Fruit fly (Drosophila melanogaster) whole organism, embryonic: ENCODE data around the gene RhoGAP18B.

ENCODE experiments used
- ATbp ChIP-seq: fragments of 200-800 bp; sonication (Bioruptor generic); optimal IDR thresholded peaks from 2 replicates; lab custom pipeline; 2017; ENCODE audit warnings: missing biosample characterization, mild to moderate bottlenecking, missing genetic modification characterization, missing genetic modification reagents
- CG10431 ChIP-seq: fragments of 200-800 bp; sonication (Bioruptor generic); optimal IDR thresholded peaks from 3 replicates; lab custom pipeline; 2018; ENCODE audit warnings: missing biosample characterization, mild to moderate bottlenecking, missing genetic modification characterization
- CG11456 ChIP-seq: fragments of 200-800 bp; sonication (Bioruptor generic); IDR thresholded peaks from 3 replicates; pipeline ENCODE4 v1.3.6; 2022; ENCODE audit warnings: missing biosample characterization, missing genetic modification characterization
- CG15073 ChIP-seq: fragments of 200-800 bp; sonication (Bioruptor generic); optimal IDR thresholded peaks from 2 replicates; lab custom pipeline; 2016; ENCODE audit warnings: missing biosample characterization, missing genetic modification characterization
- CG15479 ChIP-seq: fragments of 200-800 bp; sonication (Bioruptor generic); optimal IDR thresholded peaks from 3 replicates; lab custom pipeline; 2019; ENCODE audit warnings: missing biosample characterization, mild to moderate bottlenecking, missing genetic modification characterization, moderate library complexity
- CG1602 ChIP-seq: fragments of 200-800 bp; sonication (Bioruptor generic); optimal IDR thresholded peaks from 3 replicates; lab custom pipeline; 2016; ENCODE audit warnings: missing biosample characterization, missing genetic modification characterization
- CG17328 ChIP-seq: fragments of 200-800 bp; sonication (Bioruptor generic); IDR thresholded peaks from 2 replicates; pipeline ENCODE4 v1.3.6; 2022; ENCODE audit warnings: missing biosample characterization, missing genetic modification characterization
- CG17829 ChIP-seq: fragments of 200-800 bp; optimal IDR thresholded peaks from 2 replicates; lab custom pipeline; 2019; ENCODE audit warnings: missing biosample characterization, mild to moderate bottlenecking, missing genetic modification characterization, moderate library complexity
- CG18476 ChIP-seq: fragments of 200-800 bp; sonication (Bioruptor generic); optimal IDR thresholded peaks from 2 replicates; lab custom pipeline; 2016; ENCODE audit warnings: missing biosample characterization, mild to moderate bottlenecking, missing genetic modification characterization
- CG30431 ChIP-seq: fragments of 200-800 bp; sonication (Bioruptor generic); optimal IDR thresholded peaks from 2 replicates; lab custom pipeline; 2017; ENCODE audit warnings: missing biosample characterization, missing genetic modification characterization
- CG34422 ChIP-seq: fragments of 200-800 bp; sonication (Bioruptor generic); IDR thresholded peaks from 3 replicates; pipeline ENCODE4 v1.3.6; 2022; ENCODE audit warnings: missing biosample characterization, missing genetic modification characterization
- CG43689 ChIP-seq: fragments of 200-800 bp; sonication (Bioruptor generic); IDR thresholded peaks from 2 replicates; pipeline ENCODE4 v1.3.6; 2022; ENCODE audit warnings: missing biosample characterization, missing genetic modification characterization
- CG4424 ChIP-seq: fragments of 200-800 bp; sonication (Bioruptor generic); optimal IDR thresholded peaks from 3 replicates; lab custom pipeline; 2016; ENCODE audit warnings: missing biosample characterization, missing genetic modification characterization
- CG4707 ChIP-seq: fragments of 200-800 bp; sonication (Bioruptor generic); optimal IDR thresholded peaks from 2 replicates; lab custom pipeline; 2018; ENCODE audit warnings: missing biosample characterization, mild to moderate bottlenecking, missing genetic modification characterization, moderate library complexity
- CG9215 ChIP-seq: fragments of 200-800 bp; sonication (Bioruptor generic); IDR thresholded peaks from 2 replicates; pipeline ENCODE4 v1.3.6; 2022; ENCODE audit warnings: missing biosample characterization, missing genetic modification characterization
- CHES-1-like ChIP-seq: fragments of 200-800 bp; sonication (Bioruptor generic); optimal IDR thresholded peaks from 2 replicates; lab custom pipeline; 2016; ENCODE audit warnings: missing biosample characterization, missing genetic modification characterization
- D ChIP-seq, 2 experiments: fragments of 200-800 bp in 1 of 2; fragments of >200 bp in 1 of 2; sonication (Bioruptor generic) in 1 of 2; optimal IDR thresholded peaks; 2 replicates in 1 of 2; 3 replicates in 1 of 2; lab custom pipeline; 2017; ENCODE audit warnings: mild to moderate bottlenecking in 1 of 2, missing biosample characterization in 1 of 2, missing genetic modification characterization in 1 of 2, missing genetic modification reagents in 1 of 2
- Dad ChIP-seq: fragments of 200-800 bp; sonication (Bioruptor generic); optimal IDR thresholded peaks from 3 replicates; lab custom pipeline; 2016; ENCODE audit warnings: missing biosample characterization, missing genetic modification characterization
- Ets65A ChIP-seq: fragments of 200-800 bp; sonication (Bioruptor generic); peaks from one replicate; lab custom pipeline; 2016; ENCODE audit warnings: missing biosample characterization, missing genetic modification characterization
- Gug ChIP-seq: fragments of 200-800 bp; sonication (Bioruptor generic); IDR thresholded peaks from 4 replicates; pipeline ENCODE4 v1.3.6; 2022; ENCODE audit warnings: missing biosample characterization, missing genetic modification characterization
- HmgZ ChIP-seq: fragments of 200-800 bp; sonication (Bioruptor generic); optimal IDR thresholded peaks from 2 replicates; lab custom pipeline; 2018; ENCODE audit warnings: missing biosample characterization, mild to moderate bottlenecking, missing genetic modification characterization
- Jarid2 ChIP-seq: fragments of 200-800 bp; sonication (Bioruptor generic); optimal IDR thresholded peaks from 3 replicates; lab custom pipeline; 2017; ENCODE audit warnings: mild to moderate bottlenecking, missing biosample characterization, missing genetic modification reagents, missing genetic modification characterization
- Lim3 ChIP-seq: fragments of 200-800 bp; sonication (Bioruptor generic); IDR thresholded peaks from 2 replicates; pipeline ENCODE4 v1.3.6; 2022; ENCODE audit warnings: missing biosample characterization, missing genetic modification characterization
- Opbp ChIP-seq: fragments of 200-800 bp; sonication (Bioruptor generic); IDR thresholded peaks from 3 replicates; pipeline ENCODE4 v1.3.6; 2022; ENCODE audit warnings: missing biosample characterization, missing genetic modification characterization; ENCODE audit not compliant: partially characterized antibody
- Poxn ChIP-seq: fragments of 200-800 bp; sonication (Bioruptor generic); IDR thresholded peaks from 2 replicates; pipeline ENCODE4 v1.3.6; 2022; ENCODE audit warnings: missing biosample characterization, missing genetic modification characterization
- Ptx1 ChIP-seq: fragments of 200-800 bp; sonication (Bioruptor generic); IDR thresholded peaks from 2 replicates; pipeline ENCODE4 v1.3.6; 2022; ENCODE audit warnings: missing biosample characterization, missing genetic modification characterization
- Scr ChIP-seq: fragments of 200-800 bp; sonication (Bioruptor generic); IDR thresholded peaks from 2 replicates; pipeline ENCODE4 v1.3.6; 2022; ENCODE audit warnings: missing biosample characterization, missing genetic modification characterization; ENCODE audit not compliant: partially characterized antibody
- Sox102F ChIP-seq: fragments of 200-800 bp; sonication (Bioruptor generic); optimal IDR thresholded peaks from 2 replicates; lab custom pipeline; 2018; ENCODE audit warnings: missing biosample characterization, mild to moderate bottlenecking, missing genetic modification characterization, moderate library complexity
- Stat92E ChIP-seq, 3 experiments: fragments of >200 bp in 2 of 3; fragments of 200-800 bp in 1 of 3; sonication (Bioruptor generic) in 1 of 3; optimal IDR thresholded peaks; 2 replicates each; lab custom pipeline; 2017 to 2019; ENCODE audit warnings: missing biosample characterization in 3 of 3, missing genetic modification characterization in 3 of 3, mild to moderate bottlenecking in 1 of 3, moderate library complexity in 1 of 3
- Trl ChIP-seq, 3 experiments: fragments of >200 bp in 2 of 3; fragments of 200-800 bp in 1 of 3; sonication (Bioruptor generic) in 1 of 3; optimal IDR thresholded peaks; 2 replicates in 1 of 3; 3 replicates in 2 of 3; lab custom pipeline; 2016 to 2017; ENCODE audit warnings: missing biosample characterization in 1 of 3, missing genetic modification characterization in 1 of 3
- aop ChIP-seq: fragments of 200-800 bp; sonication (Bioruptor generic); IDR thresholded peaks from 2 replicates; pipeline ENCODE4 v1.3.6; 2022; ENCODE audit warnings: missing biosample characterization, missing genetic modification characterization
- ato ChIP-seq: fragments of 200-800 bp; sonication (Bioruptor generic); IDR thresholded peaks from 2 replicates; pipeline ENCODE4 v1.3.6; 2022; ENCODE audit warnings: missing biosample characterization, missing genetic modification characterization; ENCODE audit not compliant: partially characterized antibody
- bab2 ChIP-seq: fragments of 200-800 bp; sonication (Bioruptor generic); optimal IDR thresholded peaks from 2 replicates; lab custom pipeline; 2016; ENCODE audit warnings: missing biosample characterization, missing genetic modification characterization
- bowl ChIP-seq: fragments of 200-800 bp; sonication (Bioruptor generic); IDR thresholded peaks from 2 replicates; pipeline ENCODE4 v1.3.6; 2022; ENCODE audit warnings: missing biosample characterization, missing genetic modification characterization
- btn ChIP-seq: fragments of 200-800 bp; sonication (Bioruptor generic); optimal IDR thresholded peaks from 2 replicates; lab custom pipeline; 2016; ENCODE audit warnings: missing biosample characterization, missing genetic modification characterization
- cas ChIP-seq: fragments of 200-800 bp; sonication (Bioruptor generic); IDR thresholded peaks from 2 replicates; pipeline ENCODE4 v1.3.6; 2022; ENCODE audit warnings: missing biosample characterization, missing genetic modification characterization
- chn ChIP-seq: fragments of 200-800 bp; sonication (Bioruptor generic); optimal IDR thresholded peaks from 2 replicates; lab custom pipeline; 2016; ENCODE audit warnings: missing biosample characterization, missing genetic modification characterization
- ci ChIP-seq: fragments of 200-800 bp; sonication (Bioruptor generic); IDR thresholded peaks from 3 replicates; pipeline ENCODE4 v1.3.6; 2022; ENCODE audit warnings: missing biosample characterization, missing genetic modification characterization
- dmrt99B ChIP-seq: fragments of 200-800 bp; sonication (Bioruptor generic); optimal IDR thresholded peaks from 2 replicates; lab custom pipeline; 2018; ENCODE audit warnings: missing biosample characterization, mild to moderate bottlenecking, missing genetic modification characterization, moderate library complexity
- eve ChIP-seq, 2 experiments: fragments of >200 bp; optimal IDR thresholded peaks; 2 replicates each; lab custom pipeline; 2017; ENCODE audit warnings: missing biosample characterization in 2 of 2, missing genetic modification characterization in 2 of 2
- jumu ChIP-seq: fragments of 200-800 bp; sonication (Bioruptor generic); optimal IDR thresholded peaks from 3 replicates; lab custom pipeline; 2016; ENCODE audit warnings: missing biosample characterization, missing genetic modification characterization
- otp ChIP-seq: fragments of 200-800 bp; sonication (Bioruptor generic); IDR thresholded peaks from 3 replicates; pipeline ENCODE4, ENCODE4 v1.3.6; 2022; ENCODE audit warnings: missing biosample characterization, missing genetic modification characterization
- pan ChIP-seq, 4 experiments: fragments of >200 bp in 3 of 4; fragments of 200-800 bp in 1 of 4; sonication (Bioruptor generic) in 1 of 4; optimal IDR thresholded peaks in 3 of 4; IDR thresholded peaks in 1 of 4; 2 replicates each; pipeline versions ENCODE4 v1.3.6 to Lab custom; 2017 to 2022; ENCODE audit warnings: missing biosample characterization in 2 of 4, missing genetic modification characterization in 2 of 4, mixed read lengths in 1 of 4
- psq ChIP-seq: fragments of 200-800 bp; sonication (Bioruptor generic); optimal IDR thresholded peaks from 2 replicates; lab custom pipeline; 2017; ENCODE audit warnings: missing biosample characterization, missing genetic modification characterization
- pzg ChIP-seq: fragments of 200-800 bp; sonication (Bioruptor generic); optimal IDR thresholded peaks from 3 replicates; lab custom pipeline; 2018; ENCODE audit warnings: missing biosample characterization, mild to moderate bottlenecking, missing genetic modification characterization, moderate library complexity
- sens ChIP-seq: fragments of 200-800 bp; sonication (Bioruptor generic); peaks from one replicate; lab custom pipeline; 2016; ENCODE audit warnings: missing biosample characterization, missing genetic modification characterization
- sens-2 ChIP-seq: fragments of 200-800 bp; sonication (Bioruptor generic); IDR thresholded peaks from 2 replicates; pipeline ENCODE4 v1.3.6; 2022; ENCODE audit warnings: missing biosample characterization, missing genetic modification characterization
- trh ChIP-seq: fragments of 200-800 bp; sonication (Bioruptor generic); optimal IDR thresholded peaks from 2 replicates; lab custom pipeline; 2016; ENCODE audit warnings: missing biosample characterization, missing genetic modification characterization
- wor ChIP-seq: fragments of 200-800 bp; sonication (Bioruptor generic); IDR thresholded peaks from 2 replicates; pipeline ENCODE4 v1.3.6; 2022; ENCODE audit warnings: missing biosample characterization, missing genetic modification characterization

RhoGAP18B gene

dm6 chrX:19146421-19146952 is 20.4 kb downstream of the RhoGAP18B start (continued):
- peak; percentile 8 for TF ChIP-seq HmgZ (tag; lab: Kevin White, UChicago)
- no peak for TF ChIP-seq psq
- TF ChIP-seq Poxn: no peak
- no peak for TF ChIP-seq pan (optimal IDR thresholded peaks at IDR 0.05; lab: Kevin White, UChicago)
- TF ChIP-seq pan (GFP tag; optimal IDR thresholded peaks at IDR 0.05 in 1 of 2, IDR thresholded peaks at IDR 0.05 in 1 of 2): peak in 1 of 2 experiments; percentile 5
- no peak for TF ChIP-seq Gug (GFP tag; lab: Robert Waterston, UW)
- peak; percentile 14; the same call in 1 of the 3 replicates for TF ChIP-seq otp (GFP tag; lab: Robert Waterston, UW)
- peak; percentile 97 for TF ChIP-seq Ets65A (GFP tag; lab: Kevin White, UChicago)
- TF ChIP-seq CG11456 (GFP tag; lab: Robert Waterston, UW): no peak
- no peak for TF ChIP-seq cas (GFP tag; lab: Robert Waterston, UW)
- TF ChIP-seq CG4424 (GFP tag; lab: Kevin White, UChicago): peak; percentile 11
- no peak for TF ChIP-seq ato (GFP tag; lab: Robert Waterston, UW)
- no peak for TF ChIP-seq Lim3 (GFP tag; lab: Robert Waterston, UW)
- no peak for TF ChIP-seq bowl (GFP tag; lab: Robert Waterston, UW)
- peak; percentile 25 for TF ChIP-seq Sox102F (GFP tag; lab: Kevin White, UChicago)
- no peak for TF ChIP-seq CG18476 (GFP tag; lab: Kevin White, UChicago)
- no peak for TF ChIP-seq pzg (GFP tag; lab: Kevin White, UChicago)
- TF ChIP-seq Jarid2 (GFP tag; lab: Kevin White, UChicago): no peak
- peak; percentile 17 for TF ChIP-seq CG1602 (GFP tag; lab: Kevin White, UChicago)
- TF ChIP-seq CG17328 (GFP tag; lab: Robert Waterston, UW): 0 out of 2 replicates have a peak, but pooled peaks have one; percentile 12
- TF ChIP-seq trh (GFP tag; lab: Kevin White, UChicago): peak; percentile 16
- no peak for TF ChIP-seq Opbp (GFP tag; lab: Robert Waterston, UW)
- 0 out of 2 replicates have a peak, but pooled peaks have one; percentile 11 for TF ChIP-seq CG9215 (GFP tag; lab: Robert Waterston, UW)
- TF ChIP-seq CG17829: no peak
- peak; percentile 3 for TF ChIP-seq CHES-1-like
- peak; percentile 10 for TF ChIP-seq CG30431
- 0 out of 3 replicates have a peak, but pooled peaks have one; percentile 25 for TF ChIP-seq ci
- TF ChIP-seq CG15479 (GFP tag; lab: Kevin White, UChicago): peak; percentile 69
- peak; percentile 64 for TF ChIP-seq sens (GFP tag; lab: Kevin White, UChicago)
- no peak for TF ChIP-seq D (optimal IDR thresholded peaks at IDR 0.05; lab: Kevin White, UChicago)
- no peak for TF ChIP-seq D (GFP tag; optimal IDR thresholded peaks at IDR 0.05; lab: Kevin White, UChicago)
- peak; percentile 53 for TF ChIP-seq Dad (GFP tag; lab: Kevin White, UChicago)
- no peak for TF ChIP-seq wor (GFP tag; lab: Robert Waterston, UW)
- peak; percentile 80 for TF ChIP-seq bab2
- no peak for TF ChIP-seq ATbp
- no peak for TF ChIP-seq jumu
- no peak for TF ChIP-seq CG10431 (GFP tag; lab: Kevin White, UChicago)
- no peak for TF ChIP-seq CG34422 (GFP tag; lab: Robert Waterston, UW)
- no peak for TF ChIP-seq CG15073 (GFP tag; lab: Kevin White, UChicago)
- peak; percentile 35 for TF ChIP-seq dmrt99B (tag; lab: Kevin White, UChicago)
- TF ChIP-seq sens-2: no peak
- peak; percentile 48 for TF ChIP-seq Ptx1
- TF ChIP-seq btn (GFP tag; lab: Kevin White, UChicago): no peak
- peak in 1 of 2 experiments; percentile 84 for TF ChIP-seq eve (GFP tag; optimal IDR thresholded peaks at IDR 0.05; lab: Kevin White, UChicago)
- TF ChIP-seq chn: no peak
- TF ChIP-seq Stat92E (GFP tag; optimal IDR thresholded peaks at IDR 0.05; lab: Kevin White, UChicago): no peak
- no peak for TF ChIP-seq CG43689 (GFP tag; lab: Robert Waterston, UW)
- TF ChIP-seq aop (GFP tag; lab: Robert Waterston, UW): no peak
- TF ChIP-seq Scr (GFP tag; lab: Robert Waterston, UW): no peak
- TF ChIP-seq CG4707: no peak
- peak in 1 of 2 experiments; percentile 35 for TF ChIP-seq Trl (optimal IDR thresholded peaks at IDR 0.05; lab: Kevin White, UChicago)
- TF ChIP-seq Trl (GFP tag; optimal IDR thresholded peaks at IDR 0.05; lab: Kevin White, UChicago): no peak
